Worm (Caenorhabditis elegans) whole organism, L1 larva: Measurements from ENCODE around the gene lpl-1.

Experiments used
- nhr-237 ChIP-seq: fragments of 150-350 bp; optimal IDR thresholded peaks from 2 replicates; lab custom pipeline; 2014; ENCODE audit warnings: missing biosample characterization, missing genetic modification characterization
- snpc-4 ChIP-seq: fragments of 150-350 bp; optimal IDR thresholded peaks from 2 replicates; lab custom pipeline; 2014; ENCODE audit warnings: missing biosample characterization, missing genetic modification characterization

ce11 chrIV:9080201-9080600 is 13.6 kb downstream of the lpl-1 start:
- TF ChIP-seq nhr-237 (tag; lab: Kevin White, UChicago) (no peak), snpc-4 (tag; lab: Kevin White, UChicago) (no peak)
